Fruit fly (Drosophila melanogaster): ENCODE measurements around the gene CG10280.

- TF ChIP-seq psq (optimal IDR thresholded peaks at IDR 0.05) (no peak), ttk (optimal IDR thresholded peaks at IDR 0.05) (no peak), h (optimal IDR thresholded peaks at IDR 0.05) (no peak), Sin3A (optimal IDR thresholded peaks at IDR 0.05) (no peak), Myc (optimal IDR thresholded peaks at IDR 0.05) (no peak), insv (optimal IDR thresholded peaks at IDR 0.05) (no peak)
Observed at dm6 chr3R:6009510-6010407, 2.0 kb downstream of the CG10280 start.

Data from Kc167 (cell line).